Fruit fly (Drosophila melanogaster) whole organism, embryonic: ENCODE measurements around the gene SIDL.

Experiments
- Atf3 ChIP-seq: fragments of 200-800 bp; sonication (Bioruptor generic); optimal IDR thresholded peaks from 3 replicates; lab custom pipeline; 2016; ENCODE audit warnings: missing biosample characterization, missing genetic modification characterization
- CG10274 ChIP-seq: fragments of 200-800 bp; sonication (Bioruptor generic); optimal IDR thresholded peaks from 3 replicates; lab custom pipeline; 2017; ENCODE audit warnings: missing biosample characterization, mild to moderate bottlenecking, missing genetic modification characterization
- CG10366 ChIP-seq: fragments of 200-800 bp; sonication (Bioruptor generic); IDR thresholded peaks from 2 replicates; pipeline ENCODE4 v1.3.6; 2022; ENCODE audit warnings: missing biosample characterization, missing genetic modification characterization
- CG10431 ChIP-seq: fragments of 200-800 bp; sonication (Bioruptor generic); optimal IDR thresholded peaks from 3 replicates; lab custom pipeline; 2018; ENCODE audit warnings: missing biosample characterization, mild to moderate bottlenecking, missing genetic modification characterization
- CG11695 ChIP-seq: fragments of 200-800 bp; sonication (Bioruptor generic); IDR thresholded peaks from 3 replicates; pipeline ENCODE4 v1.3.6; 2022; ENCODE audit warnings: missing biosample characterization, missing genetic modification characterization
- CG13775 ChIP-seq: fragments of 200-800 bp; sonication (Bioruptor generic); optimal IDR thresholded peaks from 3 replicates; lab custom pipeline; 2017; ENCODE audit warnings: missing biosample characterization, mild to moderate bottlenecking, missing genetic modification characterization
- CG14441 ChIP-seq: fragments of 200-800 bp; sonication (Bioruptor generic); IDR thresholded peaks from 2 replicates; pipeline ENCODE4 v1.3.6; 2022; ENCODE audit warnings: missing biosample characterization, missing genetic modification characterization
- CG14710 ChIP-seq: fragments of 200-800 bp; sonication (Bioruptor generic); optimal IDR thresholded peaks from 3 replicates; lab custom pipeline; 2019; ENCODE audit warnings: missing biosample characterization, mild to moderate bottlenecking, missing genetic modification characterization, moderate library complexity
- CG15073 ChIP-seq: fragments of 200-800 bp; sonication (Bioruptor generic); optimal IDR thresholded peaks from 2 replicates; lab custom pipeline; 2016; ENCODE audit warnings: missing biosample characterization, missing genetic modification characterization
- CG16815 ChIP-seq: fragments of 200-800 bp; sonication (Bioruptor generic); optimal IDR thresholded peaks from 3 replicates; lab custom pipeline; 2017; ENCODE audit warnings: missing biosample characterization, mild to moderate bottlenecking, missing genetic modification characterization
- CG17359 ChIP-seq: fragments of 200-800 bp; sonication (Bioruptor generic); optimal IDR thresholded peaks from 3 replicates; lab custom pipeline; 2018; ENCODE audit warnings: missing biosample characterization, mild to moderate bottlenecking, missing genetic modification characterization, moderate library complexity
- CG17829 ChIP-seq: fragments of 200-800 bp; optimal IDR thresholded peaks from 2 replicates; lab custom pipeline; 2019; ENCODE audit warnings: missing biosample characterization, mild to moderate bottlenecking, missing genetic modification characterization, moderate library complexity
- CG18764 ChIP-seq: fragments of 200-800 bp; sonication (Bioruptor generic); optimal IDR thresholded peaks from 3 replicates; lab custom pipeline; 2016; ENCODE audit warnings: missing biosample characterization, missing genetic modification characterization
- CG32767 ChIP-seq: fragments of 200-800 bp; sonication (Bioruptor generic); IDR thresholded peaks from 2 replicates; pipeline ENCODE4 v1.3.6; 2022; ENCODE audit warnings: missing biosample characterization, missing genetic modification characterization
- CG32772 ChIP-seq: fragments of 200-800 bp; sonication (Bioruptor generic); IDR thresholded peaks from 2 replicates; pipeline ENCODE4 v1.3.6; 2022; ENCODE audit warnings: missing biosample characterization, missing genetic modification characterization
- CG34422 ChIP-seq: fragments of 200-800 bp; sonication (Bioruptor generic); IDR thresholded peaks from 3 replicates; pipeline ENCODE4 v1.3.6; 2022; ENCODE audit warnings: missing biosample characterization, missing genetic modification characterization
- CG8359 ChIP-seq: fragments of 200-800 bp; sonication (Bioruptor generic); optimal IDR thresholded peaks from 2 replicates; lab custom pipeline; 2017; ENCODE audit warnings: missing biosample characterization, mild to moderate bottlenecking, missing genetic modification characterization, borderline replicate concordance
- CG9817 ChIP-seq: fragments of 200-800 bp; sonication (Bioruptor generic); optimal IDR thresholded peaks from 2 replicates; lab custom pipeline; 2018; ENCODE audit warnings: missing biosample characterization, mild to moderate bottlenecking, missing genetic modification characterization, moderate library complexity
- Chrac-16 ChIP-seq: fragments of 200-800 bp; sonication (Bioruptor generic); optimal IDR thresholded peaks from 3 replicates; lab custom pipeline; 2016; ENCODE audit warnings: missing biosample characterization, missing genetic modification characterization
- Dip3 ChIP-seq: fragments of 200-800 bp; sonication (Bioruptor generic); optimal IDR thresholded peaks from 3 replicates; lab custom pipeline; 2016; ENCODE audit warnings: missing biosample characterization, missing genetic modification characterization
- E2f1 ChIP-seq: fragments of 200-800 bp; sonication (Bioruptor generic); IDR thresholded peaks from 2 replicates; pipeline ENCODE4 v1.3.6; 2022; ENCODE audit warnings: missing biosample characterization, missing genetic modification characterization
- Ets65A ChIP-seq: fragments of 200-800 bp; sonication (Bioruptor generic); peaks from one replicate; lab custom pipeline; 2016; ENCODE audit warnings: missing biosample characterization, missing genetic modification characterization
- H15 ChIP-seq: fragments of 200-800 bp; sonication (Bioruptor generic); IDR thresholded peaks from 3 replicates; pipeline ENCODE4 v1.3.6; 2022; ENCODE audit warnings: missing biosample characterization, missing genetic modification characterization
- HLH54F ChIP-seq: fragments of 200-800 bp; sonication (Bioruptor generic); optimal IDR thresholded peaks from 3 replicates; lab custom pipeline; 2016; ENCODE audit warnings: missing biosample characterization, missing genetic modification characterization
- MBD-R2 ChIP-seq: fragments of 200-800 bp; sonication (Bioruptor generic); IDR thresholded peaks from 2 replicates; pipeline ENCODE4 v1.3.6; 2022; ENCODE audit warnings: missing biosample characterization, missing genetic modification characterization
- MESR4 ChIP-seq: fragments of 200-800 bp; sonication (Bioruptor generic); optimal IDR thresholded peaks from 2 replicates; lab custom pipeline; 2018; ENCODE audit warnings: missing biosample characterization, mild to moderate bottlenecking, missing genetic modification characterization, moderate library complexity
- Ptx1 ChIP-seq: fragments of 200-800 bp; sonication (Bioruptor generic); IDR thresholded peaks from 2 replicates; pipeline ENCODE4 v1.3.6; 2022; ENCODE audit warnings: missing biosample characterization, missing genetic modification characterization
- Rfx ChIP-seq: fragments of 200-800 bp; sonication (Bioruptor generic); IDR thresholded peaks from 2 replicates; pipeline ENCODE4 v1.3.6; 2022; ENCODE audit warnings: missing biosample characterization, missing genetic modification characterization
- TFAM ChIP-seq: fragments of 200-800 bp; sonication (Bioruptor generic); optimal IDR thresholded peaks from 2 replicates; lab custom pipeline; 2017; ENCODE audit warnings: missing biosample characterization, missing genetic modification characterization, inconsistent platforms
- az2 ChIP-seq: fragments of 200-800 bp; sonication (Bioruptor generic); optimal IDR thresholded peaks from 3 replicates; lab custom pipeline; 2016; ENCODE audit warnings: missing biosample characterization, missing genetic modification characterization
- dati ChIP-seq: fragments of 200-800 bp; sonication (Bioruptor generic); IDR thresholded peaks from 2 replicates; pipeline ENCODE4 v1.3.6; 2022; ENCODE audit warnings: missing biosample characterization, missing genetic modification characterization
- dm ChIP-seq: fragments of 200-800 bp; sonication (Bioruptor generic); optimal IDR thresholded peaks from 3 replicates; lab custom pipeline; 2016; ENCODE audit warnings: missing biosample characterization, missing genetic modification characterization
- dpn ChIP-seq, 2 experiments: fragments of 200-800 bp; sonication (Bioruptor generic); optimal IDR thresholded peaks; 3 replicates each; lab custom pipeline; 2016; ENCODE audit warnings: missing biosample characterization in 2 of 2, missing genetic modification characterization in 2 of 2
- gt ChIP-seq: fragments of 200-800 bp; sonication (Bioruptor generic); IDR thresholded peaks from 2 replicates; pipeline ENCODE4 v1.3.6; 2022; ENCODE audit warnings: missing biosample characterization, missing genetic modification characterization
- hb ChIP-seq: fragments of 200-800 bp; sonication (Bioruptor generic); IDR thresholded peaks from 3 replicates; pipeline ENCODE4 v1.3.6; 2022; ENCODE audit warnings: missing biosample characterization, missing genetic modification characterization; ENCODE audit not compliant: partially characterized antibody
- hkb ChIP-seq, 2 experiments: fragments of 200-800 bp in 1 of 2; fragments of >200 bp in 1 of 2; sonication (Bioruptor generic) in 1 of 2; IDR thresholded peaks in 1 of 2; optimal IDR thresholded peaks in 1 of 2; 2 replicates each; pipeline versions ENCODE4 v1.3.6 to Lab custom; 2017 to 2022; ENCODE audit warnings: missing biosample characterization in 1 of 2, missing genetic modification characterization in 1 of 2
- ken ChIP-seq: fragments of 200-800 bp; sonication (Bioruptor generic); IDR thresholded peaks from 3 replicates; pipeline ENCODE4 v1.3.6; 2022; ENCODE audit warnings: missing biosample characterization, missing genetic modification characterization
- klu ChIP-seq: fragments of 200-800 bp; sonication (Bioruptor generic); IDR thresholded peaks from 2 replicates; pipeline ENCODE4 v1.3.6; 2022; ENCODE audit warnings: missing biosample characterization, missing genetic modification characterization
- lbe ChIP-seq: fragments of 200-800 bp; sonication (Bioruptor generic); optimal IDR thresholded peaks from 2 replicates; lab custom pipeline; 2016; ENCODE audit warnings: missing biosample characterization, mild to moderate bottlenecking, missing genetic modification characterization
- nerfin-1 ChIP-seq: fragments of 200-800 bp; sonication (Bioruptor generic); optimal IDR thresholded peaks from 3 replicates; lab custom pipeline; 2019; ENCODE audit warnings: missing biosample characterization, mild to moderate bottlenecking, missing genetic modification characterization, moderate library complexity
- onecut ChIP-seq: fragments of 200-800 bp; sonication (Bioruptor generic); IDR thresholded peaks from 2 replicates; pipeline ENCODE4 v1.3.6; 2022; ENCODE audit warnings: missing biosample characterization, missing genetic modification characterization
- pan ChIP-seq, 4 experiments: fragments of >200 bp in 3 of 4; fragments of 200-800 bp in 1 of 4; sonication (Bioruptor generic) in 1 of 4; optimal IDR thresholded peaks in 3 of 4; IDR thresholded peaks in 1 of 4; 2 replicates each; pipeline versions ENCODE4 v1.3.6 to Lab custom; 2017 to 2022; ENCODE audit warnings: missing biosample characterization in 2 of 4, missing genetic modification characterization in 2 of 4, mixed read lengths in 1 of 4
- prd ChIP-seq, 3 experiments: fragments of >200 bp in 2 of 3; fragments of 200-800 bp in 1 of 3; sonication (Bioruptor generic) in 1 of 3; optimal IDR thresholded peaks in 2 of 3; IDR thresholded peaks in 1 of 3; 2 replicates in 2 of 3; 3 replicates in 1 of 3; pipeline versions ENCODE4 v1.3.6 to Lab custom; 2017 to 2022; ENCODE audit warnings: missing biosample characterization in 1 of 3, missing genetic modification characterization in 1 of 3
- schlank ChIP-seq: fragments of 200-800 bp; sonication (Bioruptor generic); optimal IDR thresholded peaks from 2 replicates; lab custom pipeline; 2018; ENCODE audit warnings: missing biosample characterization, mild to moderate bottlenecking, missing genetic modification characterization
- sim ChIP-seq: fragments of 200-800 bp; sonication (Bioruptor generic); IDR thresholded peaks from 2 replicates; pipeline ENCODE4 v1.3.6; 2022; ENCODE audit warnings: missing biosample characterization, missing genetic modification characterization
- sob ChIP-seq: fragments of 200-800 bp; sonication (Bioruptor generic); IDR thresholded peaks from 2 replicates; pipeline ENCODE4 v1.3.6; 2022; ENCODE audit warnings: missing biosample characterization, missing genetic modification characterization
- sqz ChIP-seq: fragments of 200-800 bp; sonication (Bioruptor generic); optimal IDR thresholded peaks from 3 replicates; lab custom pipeline; 2018; ENCODE audit warnings: missing biosample characterization, mild to moderate bottlenecking, missing genetic modification characterization
- ssp ChIP-seq: fragments of 200-800 bp; sonication (Bioruptor generic); IDR thresholded peaks from 2 replicates; pipeline ENCODE4 v1.3.6; 2022; ENCODE audit warnings: missing biosample characterization, missing genetic modification characterization
- wdn ChIP-seq: fragments of 200-800 bp; sonication (Bioruptor generic); IDR thresholded peaks from 2 replicates; pipeline ENCODE4 v1.3.6; 2022; ENCODE audit warnings: missing biosample characterization, missing genetic modification characterization
- zfh1 ChIP-seq: fragments of 200-800 bp; sonication (Bioruptor generic); IDR thresholded peaks from 3 replicates; pipeline ENCODE4 v1.3.6; 2022; ENCODE audit warnings: missing biosample characterization, missing genetic modification characterization

Gene SIDL

dm6 chr3R:15250454-15250853, 31.8 kb upstream of the SIDL start (continued):
- TF ChIP-seq CG17829 (tag; lab: Kevin White, UChicago), result peak; percentile 52
- peak; percentile 76 for TF ChIP-seq E2f1 (GFP tag; lab: Robert Waterston, UW)
- TF ChIP-seq CG13775 (GFP tag; lab: Kevin White, UChicago), result peak; percentile 66
- no peak for TF ChIP-seq sim
- no peak for TF ChIP-seq Atf3
- peak; percentile 59; the same call in 1 of the 2 replicates for TF ChIP-seq klu
- peak; percentile 89 for TF ChIP-seq Ets65A (GFP tag; lab: Kevin White, UChicago)
- TF ChIP-seq CG9817, result peak; percentile 69
- no peak for TF ChIP-seq hkb (optimal IDR thresholded peaks at IDR 0.05; lab: Kevin White, UChicago)
- peak; percentile 85 for TF ChIP-seq hkb (GFP tag; IDR thresholded peaks at IDR 0.05; lab: Robert Waterston, UW)
- TF ChIP-seq CG15073 (GFP tag; lab: Kevin White, UChicago), result no peak
- TF ChIP-seq gt (GFP tag; lab: Robert Waterston, UW), result 0 out of 2 replicates have a peak, but pooled peaks have one; percentile 14
- TF ChIP-seq CG32767 (GFP tag; lab: Robert Waterston, UW), result peak; percentile 52; the same call in 1 of the 2 replicates
- no peak for TF ChIP-seq CG10274 (GFP tag; lab: Kevin White, UChicago)
- peak; percentile 55; the same call in 1 of the 2 replicates for TF ChIP-seq MBD-R2 (GFP tag; lab: Robert Waterston, UW)
- no peak for TF ChIP-seq nerfin-1 (tag; lab: Kevin White, UChicago)
- peak; percentile 28 for TF ChIP-seq CG16815 (GFP tag; lab: Kevin White, UChicago)
- peak; percentile 34 for TF ChIP-seq Dip3
- TF ChIP-seq MESR4, result no peak
- TF ChIP-seq az2 (GFP tag; lab: Kevin White, UChicago), result peak; percentile 34
- TF ChIP-seq lbe (GFP tag; lab: Kevin White, UChicago), result no peak
- TF ChIP-seq wdn (GFP tag; lab: Robert Waterston, UW), result peak; percentile 64; the same call in 1 of the 2 replicates
- TF ChIP-seq schlank, result peak; percentile 56
- TF ChIP-seq CG8359 (GFP tag; lab: Kevin White, UChicago), result no peak
- TF ChIP-seq CG11695 (GFP tag; lab: Robert Waterston, UW), result peak; percentile 74
- TF ChIP-seq CG10366 (GFP tag; lab: Robert Waterston, UW), result peak; percentile 81
- TF ChIP-seq onecut, result peak; percentile 51
- TF ChIP-seq pan (optimal IDR thresholded peaks at IDR 0.05; lab: Kevin White, UChicago), result no peak
- peak in 1 of 2 experiments; percentile 75 for TF ChIP-seq pan (GFP tag; optimal IDR thresholded peaks at IDR 0.05 in 1 of 2, IDR thresholded peaks at IDR 0.05 in 1 of 2)
- TF ChIP-seq CG34422 (GFP tag; lab: Robert Waterston, UW), result peak; percentile 72; the same call in 2 of the 3 replicates
- TF ChIP-seq sob, result peak; percentile 79
- peak; percentile 35 for TF ChIP-seq Chrac-16 (GFP tag; lab: Kevin White, UChicago)
- TF ChIP-seq zfh1, result 0 out of 3 replicates have a peak, but pooled peaks have one; percentile 45
- TF ChIP-seq dati (GFP tag; lab: Robert Waterston, UW), result peak; percentile 49; the same call in 1 of the 2 replicates
- TF ChIP-seq CG18764 (GFP tag; lab: Kevin White, UChicago), result no peak
- TF ChIP-seq HLH54F (GFP tag; lab: Kevin White, UChicago), result peak; percentile 32
- TF ChIP-seq hb (GFP tag; lab: Robert Waterston, UW), result no peak
- peak; percentile 53 for TF ChIP-seq ssp (GFP tag; lab: Robert Waterston, UW)
- TF ChIP-seq CG10431 (GFP tag; lab: Kevin White, UChicago), result no peak
- peak; percentile 73 for TF ChIP-seq H15 (GFP tag; lab: Robert Waterston, UW)
- no peak for TF ChIP-seq TFAM (GFP tag; lab: Kevin White, UChicago)
- peak; percentile 84 for TF ChIP-seq Rfx (GFP tag; lab: Robert Waterston, UW)
- TF ChIP-seq CG14441 (GFP tag; lab: Robert Waterston, UW), result peak; percentile 73
- TF ChIP-seq dpn (GFP tag; optimal IDR thresholded peaks at IDR 0.05; lab: Kevin White, UChicago), result peak in 1 of 2 experiments; percentile 49
- peak; percentile 65; the same call in 1 of the 3 replicates for TF ChIP-seq ken (GFP tag; lab: Robert Waterston, UW)
- no peak for TF ChIP-seq dm (GFP tag; lab: Kevin White, UChicago)
- peak; percentile 69 for TF ChIP-seq CG17359 (tag; lab: Kevin White, UChicago)
- no peak for TF ChIP-seq sqz (GFP tag; lab: Kevin White, UChicago)
- peak; percentile 76 for TF ChIP-seq Ptx1 (GFP tag; lab: Robert Waterston, UW)
- peak; percentile 69 for TF ChIP-seq CG32772 (GFP tag; lab: Robert Waterston, UW)
- TF ChIP-seq prd (optimal IDR thresholded peaks at IDR 0.05; lab: Kevin White, UChicago), result no peak
- TF ChIP-seq prd (GFP tag; IDR thresholded peaks at IDR 0.05; lab: Robert Waterston, UW), result peak; percentile 76; the same call in 2 of the 3 replicates
- no peak for TF ChIP-seq CG14710 (tag; lab: Kevin White, UChicago)
